Worm (Caenorhabditis elegans): ENCODE measurements around the gene W01D2.1.

DNA sequence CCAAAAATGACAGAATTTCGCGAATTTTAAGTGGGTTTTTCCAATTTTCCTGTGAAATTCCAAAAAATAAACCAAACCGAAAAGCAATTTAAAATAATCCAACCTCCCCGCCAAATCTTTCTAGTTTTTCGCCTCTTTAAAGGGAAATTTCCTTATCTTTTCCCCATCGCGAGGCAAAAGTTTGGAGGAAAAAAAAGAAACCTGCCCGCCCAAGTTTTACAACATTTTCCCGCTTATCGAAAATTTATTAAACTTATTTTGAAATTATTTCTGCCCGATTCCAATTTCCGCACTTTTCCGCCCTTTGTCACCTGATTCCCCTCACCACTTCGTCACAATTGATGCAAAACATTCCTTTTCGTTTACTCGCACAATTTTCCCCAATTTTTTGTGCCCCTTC, 3.1 kb upstream of the W01D2.1 start, which contains the start of gene osta-3:
- TF ChIP-seq ztf-11 (tag; optimal IDR thresholded peaks at IDR 0.05) (no peak), mab-9 (GFP tag; IDR thresholded peaks at IDR 0.05) (no peak), snpc-4 (tag; optimal IDR thresholded peaks at IDR 0.05) (no peak)

Measured in whole organism, L1 larva.